Fruit fly (Drosophila melanogaster): Measurements from ENCODE around the gene Nepl19.

Nepl19 gene

DNA sequence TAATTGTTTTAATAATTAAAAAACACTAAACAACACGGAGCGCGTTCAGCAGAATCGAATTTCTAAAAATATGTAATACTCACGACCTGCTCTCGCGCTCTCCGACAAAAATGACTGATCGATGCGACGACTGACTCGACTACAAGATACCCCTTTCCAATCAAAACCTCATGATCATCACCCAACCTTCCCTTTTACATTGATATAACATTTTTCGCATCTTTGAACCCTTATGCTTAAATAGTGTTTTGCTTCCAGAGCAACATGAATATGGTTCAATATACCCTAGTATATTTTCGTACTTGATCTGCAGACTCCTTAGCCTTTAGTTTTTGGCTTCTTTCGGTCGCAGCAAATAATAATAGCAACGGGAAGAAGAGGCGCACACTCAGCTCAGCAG lies 31.8 kb upstream of the Nepl19 start (continued):
- peak; percentile 75 for TF ChIP-seq jumu (GFP tag; optimal IDR thresholded peaks at IDR 0.05)
- no peak for TF ChIP-seq twi (tag; optimal IDR thresholded peaks at IDR 0.05)
- TF ChIP-seq cad (GFP tag; optimal IDR thresholded peaks at IDR 0.05) = no peak
- TF ChIP-seq toy (GFP tag; IDR thresholded peaks at IDR 0.05) = no peak
- no peak for TF ChIP-seq CG16813 (GFP tag; IDR thresholded peaks at IDR 0.05; ENCODE audit: partially characterized antibody)
- peak; percentile 81 for TF ChIP-seq Oli (tag; optimal IDR thresholded peaks at IDR 0.05)
- peak; percentile 48 for TF ChIP-seq caup (GFP tag; optimal IDR thresholded peaks at IDR 0.05; ENCODE audit: severe bottlenecking)
- TF ChIP-seq CrebB (tag; optimal IDR thresholded peaks at IDR 0.05) = no peak
- peak; percentile 63 for TF ChIP-seq NC2β (GFP tag; optimal IDR thresholded peaks at IDR 0.05)
- peak; percentile 74 for TF ChIP-seq sim (GFP tag; IDR thresholded peaks at IDR 0.05)
- TF ChIP-seq Usf (GFP tag; optimal IDR thresholded peaks at IDR 0.05) = peak; percentile 30
- TF ChIP-seq CG7963 (GFP tag; IDR thresholded peaks at IDR 0.05; ENCODE audit: partially characterized antibody) = 0 out of 3 replicates have a peak, but pooled peaks have one; percentile 26
- peak; percentile 40 for TF ChIP-seq salm (tag; optimal IDR thresholded peaks at IDR 0.05)
- peak; percentile 3 for TF ChIP-seq CG4707 (GFP tag; optimal IDR thresholded peaks at IDR 0.05)
- TF ChIP-seq zf30C (GFP tag; optimal IDR thresholded peaks at IDR 0.05) = no peak
- peak; percentile 65 for TF ChIP-seq CG8089 (GFP tag; optimal IDR thresholded peaks at IDR 0.05)
- TF ChIP-seq corto (GFP tag; optimal IDR thresholded peaks at IDR 0.05) = no peak
- peak; percentile 36; the same call in 1 of the 3 replicates for TF ChIP-seq jigr1 (GFP tag; IDR thresholded peaks at IDR 0.05)
- peak; percentile 10 for TF ChIP-seq CG4282 (GFP tag; optimal IDR thresholded peaks at IDR 0.05)
- TF ChIP-seq usp (GFP tag; optimal IDR thresholded peaks at IDR 0.05) = no peak
- TF ChIP-seq nmo (GFP tag; optimal IDR thresholded peaks at IDR 0.05) = peak; percentile 83
- TF ChIP-seq h (optimal IDR thresholded peaks at IDR 0.05) = no peak
- no peak for TF ChIP-seq ham (GFP tag; IDR thresholded peaks at IDR 0.05)
- TF ChIP-seq Dref (GFP tag; IDR thresholded peaks at IDR 0.05) = no peak
- TF ChIP-seq Ets97D (GFP tag; optimal IDR thresholded peaks at IDR 0.05) = peak; percentile 33
- peak; percentile 79 for TF ChIP-seq CG32532 (GFP tag; IDR thresholded peaks at IDR 0.05)
- no peak for TF ChIP-seq insv (GFP tag; optimal IDR thresholded peaks at IDR 0.05)
- TF ChIP-seq ato (GFP tag; IDR thresholded peaks at IDR 0.05; ENCODE audit: partially characterized antibody) = no peak
- TF ChIP-seq CG12104 (GFP tag; optimal IDR thresholded peaks at IDR 0.05) = no peak
- peak; percentile 84 for TF ChIP-seq CG11456 (GFP tag; IDR thresholded peaks at IDR 0.05)
- no peak for TF ChIP-seq lov (optimal IDR thresholded peaks at IDR 0.05)
- no peak for TF ChIP-seq lov (GFP tag; IDR thresholded peaks at IDR 0.05)
- TF ChIP-seq zen (tag; optimal IDR thresholded peaks at IDR 0.05) = no peak
- TF ChIP-seq yki (optimal IDR thresholded peaks at IDR 0.05) = no peak
- TF ChIP-seq Nf-YC (tag; optimal IDR thresholded peaks at IDR 0.05) = no peak
- no peak for TF ChIP-seq CG1832 (GFP tag; optimal IDR thresholded peaks at IDR 0.05)
- TF ChIP-seq grn (GFP tag; optimal IDR thresholded peaks at IDR 0.05) = no peak
- peak; percentile 33 for TF ChIP-seq CG4617 (GFP tag; optimal IDR thresholded peaks at IDR 0.05; ENCODE audit: borderline replicate concordance)
- peak; percentile 83 for TF ChIP-seq Aef1 (GFP tag; IDR thresholded peaks at IDR 0.05)
- TF ChIP-seq CG12219 (GFP tag; optimal IDR thresholded peaks at IDR 0.05) = peak; percentile 70
- TF ChIP-seq Doc3 (GFP tag; IDR thresholded peaks at IDR 0.05; ENCODE audit: partially characterized antibody) = no peak
- TF ChIP-seq CG12659 (GFP tag; optimal IDR thresholded peaks at IDR 0.05) = peak; percentile 65
- TF ChIP-seq CG4328 (GFP tag; optimal IDR thresholded peaks at IDR 0.05) = no peak
- TF ChIP-seq MBD-R2 (GFP tag; IDR thresholded peaks at IDR 0.05) = peak; percentile 25; the same call in 1 of the 2 replicates
- TF ChIP-seq tna (GFP tag; IDR thresholded peaks at IDR 0.05; ENCODE audit: partially characterized antibody) = no peak
- no peak for TF ChIP-seq CG8924 (tag; optimal IDR thresholded peaks at IDR 0.05)
- peak; percentile 72 for TF ChIP-seq Hsf (GFP tag; optimal IDR thresholded peaks at IDR 0.05)
- TF ChIP-seq gcm2 (GFP tag; optimal IDR thresholded peaks at IDR 0.05) = peak; percentile 36
- TF ChIP-seq NFAT (GFP tag; IDR thresholded peaks at IDR 0.05) = peak; percentile 68
- peak; percentile 51; the same call in 1 of the 3 replicates for TF ChIP-seq HLH4C (GFP tag; IDR thresholded peaks at IDR 0.05; ENCODE audit: partially characterized antibody)
- TF ChIP-seq pan (optimal IDR thresholded peaks at IDR 0.05) = no peak
- TF ChIP-seq pan (GFP tag; optimal IDR thresholded peaks at IDR 0.05 in 1 of 2, IDR thresholded peaks at IDR 0.05 in 1 of 2) = peak in 1 of 2 experiments; percentile 85

All from whole organism, embryonic.